Worm (Caenorhabditis elegans) whole organism, late embryonic: ENCODE results near the gene rog-1.

Experiments
- C08G9.2 ChIP-seq: sonication (generic microtip); optimal IDR thresholded peaks from 2 replicates; lab custom pipeline; 2016; ENCODE audit warnings: mild to moderate bottlenecking, missing genetic modification characterization, moderate library complexity, missing compliant biosample characterization
- K02D7.2 ChIP-seq: sonication (generic microtip); optimal IDR thresholded peaks from 2 replicates; lab custom pipeline; 2017; ENCODE audit warnings: mild to moderate bottlenecking, missing genetic modification characterization, missing compliant biosample characterization
- T23F11.4 ChIP-seq: fragments of 200-800 bp; sonication (Bioruptor generic); optimal IDR thresholded peaks from 2 replicates; lab custom pipeline; 2018; ENCODE audit warnings: mild to moderate bottlenecking, missing genetic modification characterization, missing compliant biosample characterization
- Y22D7AL.16 ChIP-seq: sonication (generic microtip); optimal IDR thresholded peaks from 2 replicates; lab custom pipeline; 2016; ENCODE audit warnings: missing genetic modification characterization, missing compliant biosample characterization
- ceh-14 ChIP-seq: sonication (generic microtip); optimal IDR thresholded peaks from 2 replicates; lab custom pipeline; 2016; ENCODE audit warnings: missing genotype, missing genetic modification characterization, missing compliant biosample characterization
- ceh-18 ChIP-seq: sonication (generic microtip); optimal IDR thresholded peaks from 2 replicates; lab custom pipeline; 2016; ENCODE audit warnings: missing genetic modification characterization, missing compliant biosample characterization
- ceh-22 ChIP-seq: sonication (generic microtip); optimal IDR thresholded peaks from 2 replicates; lab custom pipeline; 2017; ENCODE audit warnings: missing biosample characterization, missing genetic modification characterization
- ceh-24 ChIP-seq: sonication (generic microtip); optimal IDR thresholded peaks from 2 replicates; lab custom pipeline; 2016; ENCODE audit warnings: mild to moderate bottlenecking, missing genetic modification characterization, missing compliant biosample characterization
- ceh-30 ChIP-seq: fragments of 150-350 bp; optimal IDR thresholded peaks from 2 replicates; lab custom pipeline; 2014; ENCODE audit warnings: missing biosample characterization, missing genetic modification characterization
- ceh-31 ChIP-seq: sonication (generic microtip); optimal IDR thresholded peaks from 2 replicates; lab custom pipeline; 2016; ENCODE audit warnings: missing genetic modification characterization, missing compliant biosample characterization
- ceh-45 ChIP-seq: fragments of 200-800 bp; sonication (Bioruptor generic); IDR thresholded peaks from 2 replicates; pipeline ENCODE4 v1.3.6; 2022; ENCODE audit warnings: missing genetic modification reagents, missing genetic modification characterization, missing compliant biosample characterization
- ceh-48 ChIP-seq: sonication (generic microtip); optimal IDR thresholded peaks from 2 replicates; lab custom pipeline; 2016; ENCODE audit warnings: missing genetic modification characterization, inconsistent platforms, missing compliant biosample characterization
- che-1 ChIP-seq: sonication (generic microtip); optimal IDR thresholded peaks from 2 replicates; lab custom pipeline; 2016; ENCODE audit warnings: mild to moderate bottlenecking, missing genetic modification characterization, missing compliant biosample characterization
- dmd-4 ChIP-seq: sonication (generic microtip); optimal IDR thresholded peaks from 2 replicates; lab custom pipeline; 2016; ENCODE audit warnings: borderline replicate concordance, missing genetic modification characterization, missing compliant biosample characterization
- dve-1 ChIP-seq: sonication (generic microtip); optimal IDR thresholded peaks from 2 replicates; lab custom pipeline; 2017; ENCODE audit warnings: antibody characterized with exemption, mild to moderate bottlenecking, missing genetic modification characterization, missing compliant biosample characterization
- elt-2 ChIP-seq: sonication (generic microtip); optimal IDR thresholded peaks from 2 replicates; lab custom pipeline; 2016; ENCODE audit warnings: missing genetic modification reagents, missing genetic modification characterization, missing compliant biosample characterization
- ets-4 ChIP-seq: sonication (generic microtip); optimal IDR thresholded peaks from 2 replicates; lab custom pipeline; 2016; ENCODE audit warnings: missing genetic modification characterization, missing compliant biosample characterization
- fax-1 ChIP-seq: sonication (generic microtip); optimal IDR thresholded peaks from 2 replicates; lab custom pipeline; 2016; ENCODE audit warnings: missing genotype, missing genetic modification characterization, missing compliant biosample characterization
- fkh-6 ChIP-seq: sonication (generic microtip); optimal IDR thresholded peaks from 2 replicates; lab custom pipeline; 2016; ENCODE audit warnings: missing genetic modification characterization, missing compliant biosample characterization
- hlh-13 ChIP-seq: fragments of 200-800 bp; sonication (Bioruptor generic); optimal IDR thresholded peaks from 2 replicates; lab custom pipeline; 2018; ENCODE audit warnings: mild to moderate bottlenecking, missing genetic modification characterization, missing compliant biosample characterization
- lim-6 ChIP-seq: sonication (generic microtip); optimal IDR thresholded peaks from 2 replicates; lab custom pipeline; 2016; ENCODE audit warnings: missing genetic modification characterization, missing compliant biosample characterization
- madf-2 ChIP-seq: sonication (generic microtip); optimal IDR thresholded peaks from 2 replicates; lab custom pipeline; 2017; ENCODE audit warnings: missing genetic modification characterization, missing compliant biosample characterization
- mec-3 ChIP-seq: sonication (generic microtip); optimal IDR thresholded peaks from 2 replicates; lab custom pipeline; 2016; ENCODE audit warnings: borderline replicate concordance, missing genetic modification characterization, missing compliant biosample characterization
- npax-4 ChIP-seq: sonication (generic microtip); optimal IDR thresholded peaks from 2 replicates; lab custom pipeline; 2016; ENCODE audit warnings: missing genetic modification characterization, missing compliant biosample characterization
- odd-2 ChIP-seq: sonication (generic microtip); optimal IDR thresholded peaks from 2 replicates; lab custom pipeline; 2017; ENCODE audit warnings: antibody characterized with exemption, mild to moderate bottlenecking, missing genetic modification characterization, missing compliant biosample characterization
- pat-9 ChIP-seq: fragments of 200-800 bp; sonication (Bioruptor generic); optimal IDR thresholded peaks from 2 replicates; lab custom pipeline; 2018; ENCODE audit warnings: mild to moderate bottlenecking, missing genetic modification characterization, moderate library complexity, missing compliant biosample characterization
- pha-2 ChIP-seq: sonication (generic microtip); optimal IDR thresholded peaks from 2 replicates; lab custom pipeline; 2017; ENCODE audit warnings: mild to moderate bottlenecking, missing genetic modification characterization, missing compliant biosample characterization
- pqm-1 ChIP-seq: sonication (generic microtip); optimal IDR thresholded peaks from 2 replicates; lab custom pipeline; 2016; ENCODE audit warnings: missing genetic modification characterization, missing compliant biosample characterization
- pros-1 ChIP-seq: fragments of 150-350 bp; optimal IDR thresholded peaks from 2 replicates; lab custom pipeline; 2014; ENCODE audit warnings: missing biosample characterization, missing genetic modification reagents, missing genetic modification characterization
- ref-2 ChIP-seq: sonication (generic microtip); optimal IDR thresholded peaks from 2 replicates; lab custom pipeline; 2016; ENCODE audit warnings: missing genetic modification characterization, missing compliant biosample characterization
- sox-2 ChIP-seq: fragments of 200-800 bp; sonication (Bioruptor generic); IDR thresholded peaks from 2 replicates; pipeline ENCODE4 v1.3.6; 2022; ENCODE audit warnings: missing genetic modification reagents, missing genetic modification characterization, missing compliant biosample characterization
- tbx-7 ChIP-seq: sonication (generic microtip); optimal IDR thresholded peaks from 2 replicates; lab custom pipeline; 2016; ENCODE audit warnings: missing genotype, missing genetic modification characterization, missing compliant biosample characterization
- unc-42 ChIP-seq: sonication (generic microtip); optimal IDR thresholded peaks from 2 replicates; lab custom pipeline; 2016; ENCODE audit warnings: missing genotype, missing genetic modification characterization, missing compliant biosample characterization
- ztf-16 ChIP-seq: sonication (generic microtip); optimal IDR thresholded peaks from 2 replicates; lab custom pipeline; 2017; ENCODE audit warnings: missing genetic modification characterization, missing compliant biosample characterization

rog-1 gene

DNA sequence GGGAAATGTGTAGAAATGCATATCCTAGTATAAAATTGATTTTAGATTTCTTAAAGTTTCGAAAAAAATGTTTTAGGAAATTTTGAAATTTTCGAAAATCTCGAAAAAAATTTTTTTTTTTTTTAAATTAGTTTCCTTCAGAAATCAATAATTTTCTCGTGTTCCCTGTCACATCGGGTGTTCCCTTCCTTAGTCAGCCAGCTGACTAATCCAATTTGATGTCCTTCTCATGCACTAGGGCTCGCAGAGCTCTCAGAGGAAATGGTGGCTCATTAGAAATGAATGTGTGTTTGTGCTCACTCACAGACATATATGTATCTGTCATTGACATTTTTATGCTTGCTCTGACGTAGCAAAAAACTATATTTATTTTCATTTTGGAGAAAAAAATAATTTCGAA lies 31.0 kb downstream of the rog-1 start:
- no peak for TF ChIP-seq K02D7.2
- peak; percentile 43 for TF ChIP-seq ceh-48 (tag; lab: Kevin White, UChicago)
- TF ChIP-seq unc-42 (tag; lab: Kevin White, UChicago) = peak; percentile 78
- no peak for TF ChIP-seq npax-4 (tag; lab: Kevin White, UChicago)
- no peak for TF ChIP-seq ceh-22

ce11 chrII:1341416-1341815 lies 33.4 kb downstream of the rog-1 start:
- peak; percentile 90 for TF ChIP-seq ceh-48 (tag; lab: Kevin White, UChicago)
- TF ChIP-seq unc-42 (tag; lab: Kevin White, UChicago) = peak; percentile 99
- no peak for TF ChIP-seq che-1 (tag; lab: Kevin White, UChicago)
- TF ChIP-seq npax-4 (tag; lab: Kevin White, UChicago) = no peak
- no peak for TF ChIP-seq ceh-14 (tag; lab: Kevin White, UChicago)
- TF ChIP-seq ceh-31 (tag; lab: Kevin White, UChicago) = peak; percentile 28

ce11 chrII:1340049-1340448 lies 34.7 kb downstream of the rog-1 start:
- no peak for TF ChIP-seq npax-4 (tag; lab: Kevin White, UChicago)
- no peak for TF ChIP-seq ceh-48 (tag; lab: Kevin White, UChicago)
- TF ChIP-seq pros-1 (tag; lab: Kevin White, UChicago) = no peak
- TF ChIP-seq ceh-18 (tag; lab: Kevin White, UChicago) = no peak
- no peak for TF ChIP-seq hlh-13 (GFP tag; lab: Kevin White, UChicago)
- TF ChIP-seq tbx-7 (tag; lab: Kevin White, UChicago) = no peak
- TF ChIP-seq dmd-4 (tag; lab: Kevin White, UChicago) = no peak
- TF ChIP-seq pha-2 (tag; lab: Kevin White, UChicago) = no peak
- no peak for TF ChIP-seq Y22D7AL.16 (tag; lab: Kevin White, UChicago)

- TF ChIP-seq ceh-14 (tag; lab: Kevin White, UChicago) = peak; percentile 38
- no peak for TF ChIP-seq T23F11.4 (GFP tag; lab: Kevin White, UChicago)
- TF ChIP-seq fkh-6 (tag; lab: Kevin White, UChicago) = no peak
- TF ChIP-seq, all 69 proteins: peak for 1
These were observed 36.6 kb downstream of the rog-1 start for ce11 chrII:1338196-1338595.

DNA sequence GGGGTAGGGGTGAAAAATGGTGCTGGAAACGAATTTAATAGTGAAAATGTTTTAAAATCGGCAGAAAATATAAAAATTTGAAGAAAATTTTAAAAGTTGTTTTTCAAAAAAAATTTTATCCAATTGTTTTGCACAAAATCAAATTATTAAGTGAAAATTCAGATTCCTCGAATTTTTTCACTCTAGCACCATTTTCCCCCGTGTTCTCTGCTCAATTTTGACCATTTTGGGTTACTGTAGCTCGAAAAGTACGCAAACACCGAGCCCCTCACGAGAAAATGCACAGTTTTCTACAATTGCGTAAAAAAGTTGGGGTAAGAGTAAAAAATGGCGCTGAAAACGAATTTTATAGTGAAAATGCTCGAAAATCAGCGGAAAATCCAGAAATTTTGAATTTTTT lies 44.9 kb downstream of the rog-1 start:
- TF ChIP-seq odd-2 (tag; lab: Kevin White, UChicago) = no peak
- TF ChIP-seq mec-3 (tag; lab: Kevin White, UChicago) = no peak
- no peak for TF ChIP-seq ceh-30 (tag; lab: Kevin White, UChicago)
- TF ChIP-seq C08G9.2 (tag; lab: Kevin White, UChicago) = no peak
- TF ChIP-seq ceh-24 = no peak
- no peak for TF ChIP-seq ref-2
- TF ChIP-seq ceh-45 (GFP tag; lab: Robert Waterston, UW) = no peak
- no peak for TF ChIP-seq elt-2 (tag; lab: Kevin White, UChicago)
- TF ChIP-seq ets-4 (tag; lab: Kevin White, UChicago) = no peak
- no peak for TF ChIP-seq fax-1 (tag; lab: Kevin White, UChicago)
- no peak for TF ChIP-seq ztf-16
- TF ChIP-seq pat-9 (tag; lab: Kevin White, UChicago) = no peak
- TF ChIP-seq ceh-22 = no peak
- TF ChIP-seq sox-2 (GFP tag; lab: Robert Waterston, UW) = no peak
- no peak for TF ChIP-seq pqm-1 (tag; lab: Kevin White, UChicago)
- no peak for TF ChIP-seq madf-2
- no peak for TF ChIP-seq dve-1
- TF ChIP-seq lim-6 (tag; lab: Kevin White, UChicago) = no peak
